Worm (Caenorhabditis elegans) whole organism, late embryonic: ENCODE measurements around the gene AC7.3.
A peak's percentile ranks its signal among the peaks of the same experiment; 100 is the strongest.

Experiments
- C08G9.2 ChIP-seq: sonication (generic microtip); optimal IDR thresholded peaks from 2 replicates; lab custom pipeline; 2016; ENCODE audit warnings: mild to moderate bottlenecking, missing genetic modification characterization, moderate library complexity, missing compliant biosample characterization
- Y22D7AL.16 ChIP-seq: sonication (generic microtip); optimal IDR thresholded peaks from 2 replicates; lab custom pipeline; 2016; ENCODE audit warnings: missing genetic modification characterization, missing compliant biosample characterization
- ahr-1 ChIP-seq: sonication (generic microtip); optimal IDR thresholded peaks from 2 replicates; lab custom pipeline; 2016; ENCODE audit warnings: missing genetic modification characterization, missing compliant biosample characterization
- ama-1 ChIP-seq: fragments of 150-350 bp; optimal IDR thresholded peaks from 2 replicates; lab custom pipeline; 2014
- ceh-18 ChIP-seq: sonication (generic microtip); optimal IDR thresholded peaks from 2 replicates; lab custom pipeline; 2016; ENCODE audit warnings: missing genetic modification characterization, missing compliant biosample characterization
- ceh-2 ChIP-seq: sonication (generic microtip); optimal IDR thresholded peaks from 2 replicates; lab custom pipeline; 2016; ENCODE audit warnings: missing genotype, missing genetic modification characterization, missing compliant biosample characterization
- ceh-24 ChIP-seq: sonication (generic microtip); optimal IDR thresholded peaks from 2 replicates; lab custom pipeline; 2016; ENCODE audit warnings: mild to moderate bottlenecking, missing genetic modification characterization, missing compliant biosample characterization
- ceh-31 ChIP-seq: sonication (generic microtip); optimal IDR thresholded peaks from 2 replicates; lab custom pipeline; 2016; ENCODE audit warnings: missing genetic modification characterization, missing compliant biosample characterization
- ceh-9 ChIP-seq: sonication (generic microtip); optimal IDR thresholded peaks from 2 replicates; lab custom pipeline; 2016; ENCODE audit warnings: mild to moderate bottlenecking, missing genetic modification characterization, inconsistent platforms, missing compliant biosample characterization
- che-1 ChIP-seq: sonication (generic microtip); optimal IDR thresholded peaks from 2 replicates; lab custom pipeline; 2016; ENCODE audit warnings: mild to moderate bottlenecking, missing genetic modification characterization, missing compliant biosample characterization
- elt-4 ChIP-seq: sonication (generic microtip); optimal IDR thresholded peaks from 2 replicates; lab custom pipeline; 2016; ENCODE audit warnings: missing genetic modification characterization, missing compliant biosample characterization
- ets-4 ChIP-seq: sonication (generic microtip); optimal IDR thresholded peaks from 2 replicates; lab custom pipeline; 2016; ENCODE audit warnings: missing genetic modification characterization, missing compliant biosample characterization
- eyg-1 ChIP-seq: sonication (generic microtip); optimal IDR thresholded peaks from 2 replicates; lab custom pipeline; 2016; ENCODE audit warnings: missing genotype, missing genetic modification characterization, missing compliant biosample characterization
- fkh-10 ChIP-seq: fragments of 150-350 bp; optimal IDR thresholded peaks from 2 replicates; lab custom pipeline; 2014; ENCODE audit warnings: missing biosample characterization, missing genetic modification reagents, missing genetic modification characterization
- hlh-30 ChIP-seq: sonication (generic microtip); optimal IDR thresholded peaks from 2 replicates; lab custom pipeline; 2017; ENCODE audit warnings: antibody characterized with exemption, missing genetic modification characterization, missing compliant biosample characterization; ENCODE audit not compliant: insufficient read depth
- hlh-8 ChIP-seq: sonication (generic microtip); optimal IDR thresholded peaks from 2 replicates; lab custom pipeline; 2016; ENCODE audit warnings: missing genotype, missing genetic modification characterization, missing compliant biosample characterization
- lin-11 ChIP-seq: fragments of 200-800 bp; sonication (Bioruptor generic); optimal IDR thresholded peaks from 2 replicates; lab custom pipeline; 2018; ENCODE audit warnings: mild to moderate bottlenecking, missing genetic modification characterization, missing compliant biosample characterization
- nfya-1 ChIP-seq: sonication (generic microtip); optimal IDR thresholded peaks from 2 replicates; lab custom pipeline; 2017; ENCODE audit warnings: missing genetic modification characterization, mild to moderate bottlenecking, missing compliant biosample characterization, antibody characterized with exemption, moderate library complexity
- npax-4 ChIP-seq: sonication (generic microtip); optimal IDR thresholded peaks from 2 replicates; lab custom pipeline; 2016; ENCODE audit warnings: missing genetic modification characterization, missing compliant biosample characterization
- pat-9 ChIP-seq: fragments of 200-800 bp; sonication (Bioruptor generic); optimal IDR thresholded peaks from 2 replicates; lab custom pipeline; 2018; ENCODE audit warnings: mild to moderate bottlenecking, missing genetic modification characterization, moderate library complexity, missing compliant biosample characterization
- pax-1 ChIP-seq: fragments of 150-350 bp; optimal IDR thresholded peaks from 2 replicates; lab custom pipeline; 2014; ENCODE audit warnings: missing biosample characterization, missing genetic modification characterization
- rnt-1 ChIP-seq: sonication (generic microtip); optimal IDR thresholded peaks from 2 replicates; lab custom pipeline; 2016; ENCODE audit warnings: missing genetic modification characterization, missing compliant biosample characterization
- sdc-2 ChIP-seq: sonication (generic microtip); optimal IDR thresholded peaks from 2 replicates; lab custom pipeline; 2016; ENCODE audit warnings: missing genotype, missing genetic modification characterization, missing compliant biosample characterization
- sox-4 ChIP-seq: sonication (generic microtip); optimal IDR thresholded peaks from 2 replicates; lab custom pipeline; 2017; ENCODE audit warnings: mild to moderate bottlenecking, missing genetic modification characterization, inconsistent platforms, missing compliant biosample characterization
- tbx-2 ChIP-seq: sonication (generic microtip); optimal IDR thresholded peaks from 2 replicates; lab custom pipeline; 2016; ENCODE audit warnings: missing genetic modification characterization, missing compliant biosample characterization
- unc-3 ChIP-seq, 2 experiments: fragments of 200-800 bp in 1 of 2; sonication (Bioruptor generic) in 1 of 2; sonication (generic microtip) in 1 of 2; conservative IDR thresholded peaks in 1 of 2; optimal IDR thresholded peaks in 1 of 2; 2 replicates each; pipeline versions ENCODE4 v1.3.6 to Lab custom; 2016 to 2022; ENCODE audit warnings: missing compliant biosample characterization in 2 of 2, missing genetic modification characterization in 2 of 2, missing genetic modification reagents in 1 of 2
- unc-42 ChIP-seq: sonication (generic microtip); optimal IDR thresholded peaks from 2 replicates; lab custom pipeline; 2016; ENCODE audit warnings: missing genotype, missing genetic modification characterization, missing compliant biosample characterization
- unc-55 ChIP-seq: sonication (generic microtip); optimal IDR thresholded peaks from 2 replicates; lab custom pipeline; 2017; ENCODE audit warnings: missing biosample characterization, missing genetic modification reagents, missing genetic modification characterization
- zip-5 ChIP-seq: sonication (generic microtip); optimal IDR thresholded peaks from 2 replicates; lab custom pipeline; 2016; ENCODE audit warnings: missing genetic modification characterization, missing compliant biosample characterization
- ztf-16 ChIP-seq: sonication (generic microtip); optimal IDR thresholded peaks from 2 replicates; lab custom pipeline; 2017; ENCODE audit warnings: missing genetic modification characterization, missing compliant biosample characterization

The AC7.3 gene

DNA sequence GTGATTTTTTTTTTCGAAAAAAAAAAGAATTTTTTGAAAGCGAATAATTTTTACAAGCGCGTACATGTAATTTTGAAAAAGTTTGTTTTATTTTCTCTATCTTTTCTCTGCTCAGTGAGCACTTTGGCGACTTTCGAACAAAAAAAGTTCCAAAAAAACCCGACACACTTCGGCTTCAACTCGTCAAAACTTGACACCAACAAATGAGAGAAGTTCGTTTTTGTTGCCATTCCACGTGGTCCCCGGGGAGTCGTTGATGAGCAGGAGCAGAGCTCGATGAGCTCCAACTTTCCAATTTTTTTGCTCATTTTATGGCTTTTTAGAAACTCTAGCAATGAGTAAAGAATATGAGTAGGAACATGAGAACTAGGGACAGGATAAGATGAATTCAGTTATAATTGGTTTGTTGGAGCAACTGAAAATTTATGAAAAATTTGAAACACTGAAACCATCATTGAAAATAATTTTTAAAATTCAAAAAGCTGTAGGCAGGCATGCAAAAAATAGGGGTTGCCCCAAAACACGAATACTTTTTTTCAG, 1.2 kb upstream of the AC7.3 start (continued):
- no peak for TF ChIP-seq sox-4 (tag; lab: Kevin White, UChicago)

DNA sequence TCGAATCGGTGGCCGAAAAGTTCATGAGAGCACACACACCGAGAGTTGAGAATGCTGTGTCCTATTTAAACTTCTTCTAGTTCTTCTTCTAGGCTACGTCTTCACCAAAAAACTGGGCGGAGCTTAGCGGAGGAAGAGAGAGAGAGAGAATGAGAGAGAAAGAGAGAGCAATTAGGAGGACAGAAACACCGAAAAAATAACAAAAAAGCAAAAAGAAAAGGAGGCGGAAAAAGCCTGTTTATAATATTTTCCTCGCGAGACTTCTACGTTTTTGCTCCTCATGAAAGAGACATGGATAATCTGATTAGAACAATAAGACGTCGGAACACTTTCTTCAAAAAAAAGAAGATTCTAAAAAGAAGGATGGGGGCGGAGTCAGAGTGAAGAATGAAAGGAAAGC, 10.4 kb downstream of the AC7.3 start, which contains the start of gene tkr-3:
TSS of gene tkr-3 (minus strand) at position 101 of the 400 bp plus-strand sequence.
- TF ChIP-seq zip-5 (tag; lab: Kevin White, UChicago) (no peak), che-1 (no peak), pax-1 (tag; lab: Kevin White, UChicago) (no peak)

DNA sequence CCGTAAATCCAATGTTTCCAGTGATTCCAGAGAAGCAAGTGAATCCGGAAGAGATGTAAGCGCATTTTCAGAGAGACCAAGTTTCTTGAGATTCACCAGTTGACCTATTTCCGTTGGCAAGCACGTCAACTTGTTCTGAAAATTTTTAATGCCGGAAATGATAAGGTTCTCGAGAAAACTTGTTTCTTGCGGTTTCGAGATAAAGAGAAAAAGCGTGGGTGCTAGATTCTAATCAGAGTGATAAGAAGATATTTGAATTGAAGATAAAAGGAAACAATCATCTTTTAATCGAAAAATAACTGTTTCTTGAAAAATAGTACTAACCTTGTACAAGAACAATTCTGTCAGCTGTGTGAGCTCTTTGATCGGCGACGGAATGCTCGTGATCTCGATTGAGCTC, 20.1 kb downstream of the AC7.3 start:
- no peak for TF ChIP-seq rnt-1 (tag; lab: Kevin White, UChicago)
- no peak for TF ChIP-seq elt-4 (tag; lab: Kevin White, UChicago)
- TF ChIP-seq ceh-9 (tag; lab: Kevin White, UChicago): no peak
- no peak for TF ChIP-seq tbx-2 (tag; lab: Kevin White, UChicago)
- TF ChIP-seq zip-5 (tag; lab: Kevin White, UChicago): no peak
- no peak for TF ChIP-seq hlh-30
- no peak for TF ChIP-seq pat-9 (tag; lab: Kevin White, UChicago)
- TF ChIP-seq nfya-1 (tag; lab: Kevin White, UChicago): no peak
- no peak for TF ChIP-seq C08G9.2 (tag; lab: Kevin White, UChicago)
- no peak for TF ChIP-seq ama-1 (lab: Kevin White, UChicago)
- no peak for TF ChIP-seq ets-4 (tag; lab: Kevin White, UChicago)
- no peak for TF ChIP-seq Y22D7AL.16 (tag; lab: Kevin White, UChicago)

DNA sequence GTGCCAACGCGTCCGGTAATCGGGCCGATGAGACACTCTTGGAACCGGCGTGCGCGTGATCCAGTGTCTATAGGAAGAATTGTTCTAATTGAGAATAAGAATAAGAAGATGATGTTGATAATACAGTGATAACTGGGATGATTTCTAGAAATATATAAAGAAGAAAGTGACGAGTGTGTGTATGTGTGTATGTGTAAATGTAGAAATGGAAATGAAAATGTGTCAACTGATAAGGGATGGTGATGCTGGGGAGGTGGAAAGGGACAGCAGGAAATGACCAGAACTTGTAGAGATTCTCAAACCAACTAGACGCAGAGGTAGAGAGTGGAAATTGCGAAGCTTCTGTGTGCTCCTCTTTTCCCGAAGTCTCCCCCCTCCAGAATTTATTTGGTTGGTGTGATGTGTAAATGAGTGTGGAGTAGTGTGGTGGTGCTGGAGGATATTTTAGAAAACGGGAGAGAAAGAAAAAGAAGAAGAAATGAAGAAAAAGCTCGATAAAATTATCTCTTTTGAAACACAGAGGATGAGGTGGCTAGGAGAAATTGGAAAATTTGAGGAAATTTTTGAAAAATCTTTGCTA, 22.2 kb downstream of the AC7.3 start:
- TF ChIP-seq unc-42 (tag; lab: Kevin White, UChicago) (peak; percentile 42), ceh-9 (tag; lab: Kevin White, UChicago) (no peak), unc-55 (GFP tag; lab: Kevin White, UChicago) (peak; percentile 25), tbx-2 (tag; lab: Kevin White, UChicago) (peak; percentile 17), C08G9.2 (tag; lab: Kevin White, UChicago) (no peak), ceh-18 (tag; lab: Kevin White, UChicago) (peak; percentile 66), ceh-31 (tag; lab: Kevin White, UChicago) (peak; percentile 27), unc-3 (GFP tag; conservative IDR thresholded peaks at IDR 0.05; lab: Robert Waterston, UW) (no peak), unc-3 (tag; optimal IDR thresholded peaks at IDR 0.05; lab: Kevin White, UChicago) (no peak), npax-4 (tag; lab: Kevin White, UChicago) (no peak), ceh-24 (no peak), ceh-2 (tag; lab: Kevin White, UChicago) (no peak), ahr-1 (tag; lab: Kevin White, UChicago) (no peak), lin-11 (no peak), ama-1 (lab: Kevin White, UChicago) (no peak), nfya-1 (tag; lab: Kevin White, UChicago) (peak; percentile 60), hlh-8 (tag; lab: Kevin White, UChicago) (no peak), rnt-1 (tag; lab: Kevin White, UChicago) (peak; percentile 5)
- TF ChIP-seq, all 69 proteins: peak for 7

DNA sequence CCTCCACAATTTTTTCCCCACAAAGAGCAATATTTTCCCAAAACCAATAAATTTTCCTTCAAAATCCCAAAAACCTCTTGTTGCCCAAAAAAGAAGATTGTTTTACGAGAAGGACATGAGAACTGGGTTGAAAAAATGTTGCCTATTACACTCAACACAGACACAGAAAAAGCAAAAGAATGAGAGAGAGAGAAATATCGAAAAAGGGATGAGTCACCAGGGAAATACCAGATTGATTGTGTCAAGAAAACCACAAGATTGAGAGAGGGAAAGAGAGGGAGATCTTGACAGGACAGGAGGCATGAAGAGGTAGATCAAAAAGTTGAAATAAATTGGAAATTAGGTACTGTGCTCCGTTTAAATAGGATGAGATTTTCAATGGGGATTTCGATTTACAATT, 23.2 kb downstream of the AC7.3 start:
- TF ChIP-seq eyg-1 (tag; lab: Kevin White, UChicago): no peak
- TF ChIP-seq elt-4 (tag; lab: Kevin White, UChicago): no peak
- no peak for TF ChIP-seq ztf-16
- TF ChIP-seq hlh-30: no peak

DNA sequence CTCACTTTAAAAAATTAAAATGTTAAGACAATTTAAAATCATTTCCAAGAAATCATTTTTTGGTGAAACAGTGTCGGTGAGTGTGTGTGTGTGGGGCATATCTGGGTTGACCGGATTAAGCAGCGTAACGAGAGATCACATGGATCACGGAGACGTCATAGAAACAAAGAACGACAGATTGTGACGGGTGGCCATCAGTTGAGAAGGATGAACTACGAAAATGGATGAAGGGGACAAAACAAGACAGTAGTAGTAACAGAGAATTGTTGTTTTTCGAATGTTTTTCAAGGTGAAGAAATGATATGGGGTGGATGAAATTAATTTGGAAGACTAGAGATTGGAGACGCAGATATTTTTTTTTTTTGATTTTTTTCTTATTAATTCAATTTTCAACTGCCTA, 24.9 kb downstream of the AC7.3 start:
- TF ChIP-seq sdc-2 (tag; lab: Kevin White, UChicago) (no peak), fkh-10 (GFP tag; lab: Kevin White, UChicago) (no peak), unc-55 (GFP tag; lab: Kevin White, UChicago) (peak; percentile 15)
